Worm (Caenorhabditis elegans): ENCODE measurements around the gene AC3.12.

Gene AC3.12

ce11 chrV:10418961-10419360, 39.8 kb upstream of the AC3.12 start, which contains the start of gene F15H10.5:
TSS of gene F15H10.5 (minus strand) at chrV:10419061.
- TF ChIP-seq bed-3 (GFP tag; optimal IDR thresholded peaks at IDR 0.05): no peak
- TF ChIP-seq ztf-11 (tag; optimal IDR thresholded peaks at IDR 0.05): no peak
- TF ChIP-seq nhr-28 (tag; optimal IDR thresholded peaks at IDR 0.05): no peak

- TF ChIP-seq elt-1 (tag; optimal IDR thresholded peaks at IDR 0.05; ENCODE audit: borderline replicate concordance, insufficient read depth): no peak
Measured at ce11 chrV:10416925-10417324, 37.7 kb upstream of the AC3.12 start, which contains the start of gene F15H10.10. TSS of gene F15H10.10 (minus strand) at chrV:10417025.

- TF ChIP-seq sptf-1 (tag; optimal IDR thresholded peaks at IDR 0.05): no peak
- no peak for TF ChIP-seq flh-1 (GFP tag; optimal IDR thresholded peaks at IDR 0.05)
- no peak for TF ChIP-seq sem-2 (GFP tag; optimal IDR thresholded peaks at IDR 0.05)
- TF ChIP-seq drap-1 (GFP tag; optimal IDR thresholded peaks at IDR 0.05): no peak
- no peak for TF ChIP-seq ceh-83 (GFP tag; optimal IDR thresholded peaks at IDR 0.05)
- TF ChIP-seq nhr-237 (tag; optimal IDR thresholded peaks at IDR 0.05): no peak
- TF ChIP-seq snpc-4 (tag; optimal IDR thresholded peaks at IDR 0.05): no peak
- TF ChIP-seq lsy-2 (tag; optimal IDR thresholded peaks at IDR 0.05): no peak
- TF ChIP-seq unc-120 (tag; optimal IDR thresholded peaks at IDR 0.05; ENCODE audit: poor library complexity, severe bottlenecking): no peak
- TF ChIP-seq ztf-11 (tag; optimal IDR thresholded peaks at IDR 0.05): no peak
- no peak for TF ChIP-seq bed-3 (GFP tag; optimal IDR thresholded peaks at IDR 0.05)
- no peak for TF ChIP-seq cnd-1 (tag; optimal IDR thresholded peaks at IDR 0.05)
- no peak for TF ChIP-seq nhr-76 (tag; optimal IDR thresholded peaks at IDR 0.05)
- no peak for TF ChIP-seq mls-2 (tag; optimal IDR thresholded peaks at IDR 0.05)
- no peak for TF ChIP-seq M03D4.4 (tag; optimal IDR thresholded peaks at IDR 0.05)
- no peak for TF ChIP-seq ceh-39 (tag; optimal IDR thresholded peaks at IDR 0.05)
- no peak for TF ChIP-seq blmp-1 (tag; optimal IDR thresholded peaks at IDR 0.05)
- no peak for TF ChIP-seq ceh-43 (GFP tag; optimal IDR thresholded peaks at IDR 0.05)
- TF ChIP-seq unc-39 (tag; optimal IDR thresholded peaks at IDR 0.05): no peak
Measured at ce11 chrV:10414610-10415009, 35.4 kb upstream of the AC3.12 start, which contains the start of gene F15H10.9. TSS of gene F15H10.9 (minus strand) at chrV:10414710.

ce11 chrV:10410030-10410713, 31.0 kb upstream of the AC3.12 start, which contains the start of gene F15H10.12:
TSS of gene F15H10.12 (minus strand) at chrV:10410080.
- TF ChIP-seq ceh-43 (GFP tag; optimal IDR thresholded peaks at IDR 0.05): no peak
- no peak for TF ChIP-seq nhr-237 (tag; optimal IDR thresholded peaks at IDR 0.05)
- no peak for TF ChIP-seq lin-32 (GFP tag; optimal IDR thresholded peaks at IDR 0.05)
- TF ChIP-seq elt-1 (tag; optimal IDR thresholded peaks at IDR 0.05; ENCODE audit: borderline replicate concordance, insufficient read depth): no peak
- TF ChIP-seq sptf-1 (tag; optimal IDR thresholded peaks at IDR 0.05): no peak
- no peak for TF ChIP-seq nhr-28 (tag; optimal IDR thresholded peaks at IDR 0.05)
- TF ChIP-seq flh-1 (GFP tag; optimal IDR thresholded peaks at IDR 0.05): no peak
- TF ChIP-seq M03D4.4 (tag; optimal IDR thresholded peaks at IDR 0.05): no peak
- no peak for TF ChIP-seq mab-5 (tag; optimal IDR thresholded peaks at IDR 0.05)
- no peak for TF ChIP-seq nhr-12 (tag; optimal IDR thresholded peaks at IDR 0.05)

ce11 chrV:10406313-10406712, 27.1 kb upstream of the AC3.12 start, which contains the start of gene F15H10.7:
TSS of gene F15H10.7 (minus strand) at chrV:10406413.
- no peak for TF ChIP-seq lsy-2 (tag; optimal IDR thresholded peaks at IDR 0.05)
- TF ChIP-seq ztf-11 (tag; optimal IDR thresholded peaks at IDR 0.05): no peak
- no peak for TF ChIP-seq lin-32 (GFP tag; optimal IDR thresholded peaks at IDR 0.05)
- TF ChIP-seq nhr-12 (tag; optimal IDR thresholded peaks at IDR 0.05): no peak
- TF ChIP-seq sptf-1 (tag; optimal IDR thresholded peaks at IDR 0.05): no peak
- TF ChIP-seq pha-4 (tag; optimal IDR thresholded peaks at IDR 0.05): no peak
- no peak for TF ChIP-seq unc-39 (tag; optimal IDR thresholded peaks at IDR 0.05)
- TF ChIP-seq nhr-28 (tag; optimal IDR thresholded peaks at IDR 0.05): no peak
- no peak for TF ChIP-seq nhr-237 (tag; optimal IDR thresholded peaks at IDR 0.05)
- no peak for TF ChIP-seq ceh-83 (GFP tag; optimal IDR thresholded peaks at IDR 0.05)

- no peak for TF ChIP-seq nhr-12 (tag; optimal IDR thresholded peaks at IDR 0.05)
- no peak for TF ChIP-seq mep-1 (tag; optimal IDR thresholded peaks at IDR 0.05)
- TF ChIP-seq ces-1 (GFP tag; optimal IDR thresholded peaks at IDR 0.05): no peak
- no peak for TF ChIP-seq hlh-1 (tag; optimal IDR thresholded peaks at IDR 0.05)
- TF ChIP-seq mab-5 (tag; optimal IDR thresholded peaks at IDR 0.05): no peak
- TF ChIP-seq mls-2 (tag; optimal IDR thresholded peaks at IDR 0.05): no peak
- TF ChIP-seq lsy-2 (tag; optimal IDR thresholded peaks at IDR 0.05): no peak
- TF ChIP-seq ceh-39 (tag; optimal IDR thresholded peaks at IDR 0.05): no peak
- TF ChIP-seq M03D4.4 (tag; optimal IDR thresholded peaks at IDR 0.05): no peak
- TF ChIP-seq pha-4 (tag; optimal IDR thresholded peaks at IDR 0.05): no peak
- TF ChIP-seq flh-1 (GFP tag; optimal IDR thresholded peaks at IDR 0.05): no peak
- TF ChIP-seq lin-13 (tag; optimal IDR thresholded peaks at IDR 0.05): no peak
- no peak for TF ChIP-seq blmp-1 (tag; optimal IDR thresholded peaks at IDR 0.05)
- TF ChIP-seq unc-120 (tag; optimal IDR thresholded peaks at IDR 0.05; ENCODE audit: poor library complexity, severe bottlenecking): no peak
- no peak for TF ChIP-seq cnd-1 (tag; optimal IDR thresholded peaks at IDR 0.05)
- TF ChIP-seq sptf-1 (tag; optimal IDR thresholded peaks at IDR 0.05): no peak
- no peak for TF ChIP-seq lin-32 (GFP tag; optimal IDR thresholded peaks at IDR 0.05)
- no peak for TF ChIP-seq bed-3 (GFP tag; optimal IDR thresholded peaks at IDR 0.05)
Measured at ce11 chrV:10404701-10405100, 25.5 kb upstream of the AC3.12 start.
